Fruit fly (Drosophila melanogaster): ENCODE data around the gene PolE1.

The PolE1 gene

dm6 chr3R:23326292-23326691, 21.6 kb upstream of the PolE1 start (continued):
- TF ChIP-seq br (optimal IDR thresholded peaks at IDR 0.05) (no peak), CG30431 (GFP tag; optimal IDR thresholded peaks at IDR 0.05) (peak; percentile 80), CG3995 (GFP tag; optimal IDR thresholded peaks at IDR 0.05) (no peak), dmrt99B (tag; optimal IDR thresholded peaks at IDR 0.05) (peak; percentile 82), ro (GFP tag; IDR thresholded peaks at IDR 0.05) (no peak), CG15269 (tag; optimal IDR thresholded peaks at IDR 0.05) (peak; percentile 82), bigmax (GFP tag; optimal IDR thresholded peaks at IDR 0.05) (no peak), Side (GFP tag; optimal IDR thresholded peaks at IDR 0.05) (peak; percentile 89), CG4854 (GFP tag; optimal IDR thresholded peaks at IDR 0.05) (peak; percentile 69), CG14710 (tag; optimal IDR thresholded peaks at IDR 0.05) (peak; percentile 89), HLH4C (GFP tag; IDR thresholded peaks at IDR 0.05; ENCODE audit: partially characterized antibody) (no peak), zf30C (GFP tag; optimal IDR thresholded peaks at IDR 0.05) (peak; percentile 81), Aef1 (GFP tag; IDR thresholded peaks at IDR 0.05) (peak; percentile 65), vvl (GFP tag; IDR thresholded peaks at IDR 0.05) (peak; percentile 90), Dad (GFP tag; optimal IDR thresholded peaks at IDR 0.05) (peak; percentile 81), Lhr (GFP tag; optimal IDR thresholded peaks at IDR 0.05) (peak; percentile 52), CG6854 (GFP tag; optimal IDR thresholded peaks at IDR 0.05) (peak; percentile 60), lmd (GFP tag; IDR thresholded peaks at IDR 0.05) (peak; percentile 86), psq (GFP tag; optimal IDR thresholded peaks at IDR 0.05) (peak; percentile 56), shn (GFP tag; optimal IDR thresholded peaks at IDR 0.05) (peak; percentile 68), CG10321 (GFP tag; IDR thresholded peaks at IDR 0.05) (peak; percentile 50; the same call in 1 of the 2 replicates), en (GFP tag; optimal IDR thresholded peaks at IDR 0.05) (peak; percentile 76), CG17361 (GFP tag; IDR thresholded peaks at IDR 0.05) (peak; percentile 86), scrt (GFP tag; optimal IDR thresholded peaks at IDR 0.05) (peak; percentile 63), Max (GFP tag; optimal IDR thresholded peaks at IDR 0.05) (peak; percentile 82), bbx (GFP tag; IDR thresholded peaks at IDR 0.05; ENCODE audit: partially characterized antibody) (no peak), Usf (GFP tag; optimal IDR thresholded peaks at IDR 0.05) (peak; percentile 71), CG4404 (GFP tag; IDR thresholded peaks at IDR 0.05) (peak; percentile 67), kni (GFP tag; optimal IDR thresholded peaks at IDR 0.05) (no peak), CG42726 (GFP tag; IDR thresholded peaks at IDR 0.05; ENCODE audit: partially characterized antibody) (no peak), sens (GFP tag) (peak; percentile 98), CG10209 (GFP tag; optimal IDR thresholded peaks at IDR 0.05) (peak; percentile 83), CG16863 (GFP tag; optimal IDR thresholded peaks at IDR 0.05) (peak; percentile 83), B-H2 (GFP tag; optimal IDR thresholded peaks at IDR 0.05) (no peak), CkIIα-i1 (GFP tag; IDR thresholded peaks at IDR 0.05) (no peak), inv (GFP tag; IDR thresholded peaks at IDR 0.05; ENCODE audit: partially characterized antibody) (no peak), CG4730 (GFP tag; IDR thresholded peaks at IDR 0.05) (peak; percentile 66), crol (GFP tag; IDR thresholded peaks at IDR 0.05) (no peak), nmo (GFP tag; optimal IDR thresholded peaks at IDR 0.05) (peak; percentile 87), Gug (GFP tag; IDR thresholded peaks at IDR 0.05) (peak; percentile 68; the same call in 2 of the 4 replicates), CoRest (tag; optimal IDR thresholded peaks at IDR 0.05) (peak; percentile 86), CG16815 (GFP tag; optimal IDR thresholded peaks at IDR 0.05) (peak; percentile 88), nom (GFP tag; optimal IDR thresholded peaks at IDR 0.05) (peak; percentile 91), CG11456 (GFP tag; IDR thresholded peaks at IDR 0.05) (peak; percentile 76), CG34422 (GFP tag; IDR thresholded peaks at IDR 0.05) (peak; percentile 89), B-H1 (GFP tag; IDR thresholded peaks at IDR 0.05) (peak; percentile 59), CG11085 (GFP tag; IDR thresholded peaks at IDR 0.05) (0 out of 2 replicates have a peak, but pooled peaks have one; percentile 36), zfh2 (GFP tag; optimal IDR thresholded peaks at IDR 0.05) (peak; percentile 60), slou (GFP tag; optimal IDR thresholded peaks at IDR 0.05) (peak; percentile 54), danr (GFP tag; IDR thresholded peaks at IDR 0.05) (peak; percentile 53; the same call in 1 of the 2 replicates), CG12744 (GFP tag; optimal IDR thresholded peaks at IDR 0.05) (peak; percentile 58), cwo (GFP tag; optimal IDR thresholded peaks at IDR 0.05) (peak; percentile 68)
